Worm (Caenorhabditis elegans): ENCODE results near the gene srx-10.
A peak's percentile ranks its signal among the peaks of the same experiment; 100 is the strongest.

Gene srx-10

ce11 chrV:13946385-13947019 lies at the start of gene srx-10, which contains the start of gene clec-226:
Gene srx-10, minus strand, starts transcription at chrV:13946485.
Gene clec-226, plus strand, starts transcription at chrV:13946969.
- no peak for TF ChIP-seq W03F9.2 (tag; optimal IDR thresholded peaks at IDR 0.05)
- no peak for TF ChIP-seq dao-5 (tag; optimal IDR thresholded peaks at IDR 0.05)
- no peak for TF ChIP-seq him-1 (tag; optimal IDR thresholded peaks at IDR 0.05)

DNA sequence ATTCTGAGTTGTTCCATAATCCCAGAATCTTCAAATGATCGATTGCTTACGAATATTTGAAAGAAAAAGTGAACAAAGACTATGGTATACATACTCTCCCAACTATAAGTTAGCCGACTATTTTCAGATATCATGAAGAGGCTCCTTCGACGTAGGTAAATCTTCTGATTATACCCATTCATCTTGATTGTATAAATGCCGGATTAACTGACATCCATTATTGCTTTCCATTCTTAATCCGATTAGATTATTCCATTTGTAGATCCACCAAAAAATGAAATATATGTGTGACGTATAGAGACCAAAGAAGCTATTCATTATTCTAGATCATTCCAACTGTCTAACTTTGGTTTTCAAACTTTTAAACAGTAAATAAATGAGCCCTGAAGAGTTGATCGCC lies 47.2 kb upstream of the srx-10 start:
- no peak for TF ChIP-seq W03F9.2 (tag; optimal IDR thresholded peaks at IDR 0.05)

ce11 chrV:13992485-13992884 lies 46.2 kb upstream of the srx-10 start, which contains the start of gene droe-4:
Gene droe-4, plus strand, starts transcription at chrV:13992656.
- TF ChIP-seq dao-5 (tag; optimal IDR thresholded peaks at IDR 0.05) (no peak), W03F9.2 (tag; optimal IDR thresholded peaks at IDR 0.05) (no peak), him-1 (tag; optimal IDR thresholded peaks at IDR 0.05) (no peak)

ce11 chrV:13986823-13987222 lies 40.5 kb upstream of the srx-10 start:
- no peak for TF ChIP-seq W03F9.2 (tag; optimal IDR thresholded peaks at IDR 0.05)
- TF ChIP-seq him-1 (tag; optimal IDR thresholded peaks at IDR 0.05) = no peak
- TF ChIP-seq dao-5 (tag; optimal IDR thresholded peaks at IDR 0.05) = no peak

ce11 chrV:13984828-13985227 lies 38.5 kb upstream of the srx-10 start, which contains the start of gene end-1:
Gene end-1, plus strand, starts transcription at chrV:13985128.
- TF ChIP-seq him-1 (tag; optimal IDR thresholded peaks at IDR 0.05) (no peak), W03F9.2 (tag; optimal IDR thresholded peaks at IDR 0.05) (no peak), dao-5 (tag; optimal IDR thresholded peaks at IDR 0.05) (no peak)

DNA sequence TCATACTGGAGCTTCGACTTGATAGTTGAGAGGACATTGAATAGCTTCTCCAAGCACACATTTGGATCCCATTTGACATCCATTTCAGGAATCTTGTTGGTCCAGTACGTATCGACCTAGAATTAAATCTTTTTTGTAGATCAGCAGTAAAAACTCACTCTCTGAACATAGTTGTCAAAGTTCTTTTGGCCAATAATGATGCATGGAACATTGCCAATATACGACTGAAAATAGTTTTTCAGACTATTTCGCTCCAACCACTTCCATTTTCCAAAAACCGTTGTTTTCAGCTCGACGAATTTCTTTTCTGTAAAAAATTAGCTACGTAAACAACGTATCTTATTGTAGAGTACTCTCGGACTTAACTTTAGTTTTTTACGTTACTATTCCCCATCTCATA lies 35.4 kb upstream of the srx-10 start:
- TF ChIP-seq W03F9.2 (tag; optimal IDR thresholded peaks at IDR 0.05) (no peak), him-1 (tag; optimal IDR thresholded peaks at IDR 0.05) (no peak), dao-5 (tag; optimal IDR thresholded peaks at IDR 0.05) (no peak)

DNA sequence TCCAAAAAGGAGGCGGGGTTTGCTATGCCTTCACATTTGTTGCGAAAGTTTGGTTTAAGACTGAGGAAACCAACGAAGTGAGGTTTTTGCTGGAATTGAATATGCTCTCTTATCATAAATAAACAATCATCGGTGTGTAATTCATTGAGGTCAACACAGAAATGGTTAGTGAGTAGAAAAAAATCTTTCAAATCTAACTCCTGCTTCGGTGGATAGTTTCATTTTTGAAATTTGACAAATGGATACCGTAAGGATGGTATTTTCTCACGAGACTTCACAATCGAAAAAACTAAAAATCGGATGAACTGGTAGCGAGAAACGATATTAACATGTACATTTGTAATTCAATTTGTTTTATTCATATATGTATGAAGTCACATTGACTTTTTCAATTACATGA lies 34.5 kb upstream of the srx-10 start, which contains the start of gene eol-1:
TSS of gene eol-1 (minus strand) at position 101 of the 400 bp plus-strand sequence.
- no peak for TF ChIP-seq him-1 (tag; optimal IDR thresholded peaks at IDR 0.05)
- TF ChIP-seq W03F9.2 (tag; optimal IDR thresholded peaks at IDR 0.05) = no peak
- TF ChIP-seq dao-5 (tag; optimal IDR thresholded peaks at IDR 0.05) = no peak

ce11 chrV:13963279-13963976 lies 17.1 kb upstream of the srx-10 start, which contains the start of gene sao-1:
Gene sao-1, plus strand, starts transcription at chrV:13963926.
- no peak for TF ChIP-seq him-1 (tag; optimal IDR thresholded peaks at IDR 0.05)
- TF ChIP-seq dao-5 (tag; optimal IDR thresholded peaks at IDR 0.05) = no peak
- TF ChIP-seq W03F9.2 (tag; optimal IDR thresholded peaks at IDR 0.05) = no peak

DNA sequence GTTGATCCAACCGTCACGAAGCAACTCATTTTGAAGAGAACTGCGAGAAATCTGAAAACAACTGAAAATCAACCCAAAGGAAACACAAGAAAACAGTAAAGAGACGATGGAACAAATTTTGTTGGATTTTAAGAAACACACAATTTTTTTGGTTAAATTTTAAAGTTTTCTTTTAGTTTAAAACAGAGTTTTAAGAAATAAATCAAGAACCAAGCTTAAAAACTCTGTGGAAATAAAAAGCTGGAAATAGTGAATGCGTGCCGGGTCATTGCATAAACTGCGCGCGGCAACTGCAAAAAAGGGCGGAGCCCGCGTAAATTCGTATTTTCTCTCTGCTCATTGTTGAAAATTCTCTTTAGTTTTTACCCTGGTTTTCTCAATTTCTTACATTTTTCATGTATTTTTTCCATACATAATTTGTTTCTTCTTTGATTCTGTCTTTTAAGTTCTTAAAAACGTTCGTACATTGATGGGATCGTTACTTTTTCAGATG lies 15.7 kb upstream of the srx-10 start, which contains the start of the genes algn-13 and R10D12.13:
TSS of gene algn-13 (minus strand) at position 51 of the 493 bp plus-strand sequence.
TSS of gene R10D12.13 (plus strand) at position 491 of the 493 bp plus-strand sequence.
- TF ChIP-seq dao-5 (tag; optimal IDR thresholded peaks at IDR 0.05) (no peak), him-1 (tag; optimal IDR thresholded peaks at IDR 0.05) (no peak), W03F9.2 (tag; optimal IDR thresholded peaks at IDR 0.05) (peak; percentile 78)

DNA sequence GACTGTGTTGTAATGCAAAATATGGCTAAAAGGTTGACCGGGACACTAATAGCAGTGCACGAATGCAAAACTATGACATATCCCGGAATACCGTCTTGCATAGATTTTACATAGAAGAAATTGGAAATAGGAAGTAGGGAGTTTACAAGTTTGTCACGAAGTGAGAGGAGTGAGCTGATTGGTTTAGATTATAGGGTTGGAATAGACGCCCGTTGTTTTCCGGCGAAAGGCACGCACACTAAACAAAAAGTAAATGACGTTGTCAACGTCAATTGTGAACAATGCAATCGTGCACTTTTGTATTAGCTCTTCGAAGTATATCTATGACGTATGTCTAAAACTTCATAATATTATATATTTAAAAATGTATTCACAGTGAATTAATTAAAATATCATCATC lies 14.6 kb upstream of the srx-10 start, which contains the start of gene srh-24:
TSS of gene srh-24 (minus strand) at position 101 of the 400 bp plus-strand sequence.
- TF ChIP-seq him-1 (tag; optimal IDR thresholded peaks at IDR 0.05) (no peak), W03F9.2 (tag; optimal IDR thresholded peaks at IDR 0.05) (no peak), dao-5 (tag; optimal IDR thresholded peaks at IDR 0.05) (no peak)

DNA sequence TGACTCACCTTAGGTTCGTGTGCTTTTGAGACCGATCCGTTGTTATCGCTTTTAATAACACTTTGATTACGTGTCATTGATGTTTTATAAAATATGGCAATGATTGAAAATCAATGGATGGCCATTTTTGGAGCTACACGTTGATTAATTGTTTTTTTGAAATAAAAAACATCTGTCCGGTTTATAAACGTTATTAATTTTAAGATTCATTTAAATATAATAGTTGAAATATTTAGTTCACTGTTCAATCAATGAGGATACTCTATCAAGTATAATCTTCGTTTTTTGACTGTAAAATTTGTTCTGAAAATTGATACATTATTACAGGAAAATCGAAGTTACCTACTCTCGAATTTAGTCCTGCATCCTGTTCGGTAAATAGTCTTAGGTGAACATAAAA lies 12.0 kb upstream of the srx-10 start, which contains the start of gene R10D12.10:
TSS of gene R10D12.10 (minus strand) at position 101 of the 400 bp plus-strand sequence.
- no peak for TF ChIP-seq him-1 (tag; optimal IDR thresholded peaks at IDR 0.05)

ce11 chrV:13957691-13958090 lies 11.4 kb upstream of the srx-10 start:
- TF ChIP-seq W03F9.2 (tag; optimal IDR thresholded peaks at IDR 0.05) = no peak
- TF ChIP-seq him-1 (tag; optimal IDR thresholded peaks at IDR 0.05) = no peak
- no peak for TF ChIP-seq dao-5 (tag; optimal IDR thresholded peaks at IDR 0.05)

- TF ChIP-seq dao-5 (tag; optimal IDR thresholded peaks at IDR 0.05) (no peak), him-1 (tag; optimal IDR thresholded peaks at IDR 0.05) (no peak)
Measured at ce11 chrV:13955370-13956089, 9.2 kb upstream of the srx-10 start.

All from whole organism, L4/young adult.